Worm (Caenorhabditis elegans) whole organism, midembryonic: ENCODE data around the gene gpa-9.

Experiments used
- flt-1 ChIP-seq: fragments of 200-800 bp; sonication (Bioruptor generic); IDR thresholded peaks from 2 replicates; pipeline ENCODE4 v1.3.6; 2022; ENCODE audit warnings: missing genetic modification characterization, missing compliant biosample characterization
- klf-2 ChIP-seq: fragments of 200-800 bp; sonication (Bioruptor generic); conservative IDR thresholded peaks from 2 replicates; pipeline ENCODE4 v1.3.6; 2022; ENCODE audit warnings: missing genetic modification reagents, missing genetic modification characterization, missing compliant biosample characterization
- tab-1 ChIP-seq: fragments of 200-800 bp; sonication (Bioruptor generic); IDR thresholded peaks from 2 replicates; pipeline ENCODE4 v1.3.6; 2022; ENCODE audit warnings: missing genetic modification characterization, missing compliant biosample characterization

DNA sequence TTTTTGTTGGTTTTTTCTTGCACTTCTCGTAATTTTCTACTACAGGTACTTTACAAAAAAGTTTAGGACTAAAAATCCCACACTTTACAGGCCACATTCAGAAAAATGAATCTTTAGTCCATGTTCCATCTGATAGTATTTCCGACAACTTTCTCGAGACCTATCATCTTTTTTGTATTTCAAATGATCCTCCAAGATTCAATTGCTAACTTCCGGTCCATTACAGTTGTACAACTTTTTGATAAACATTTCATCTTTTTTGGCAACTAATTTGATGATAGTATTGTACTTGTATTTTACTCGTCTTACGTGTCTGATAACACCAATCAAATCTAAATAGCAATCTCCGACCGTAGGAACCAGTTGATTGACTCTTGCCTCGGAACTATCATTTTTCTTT is 18.3 kb upstream of the gpa-9 start:
- TF ChIP-seq flt-1 (GFP tag; lab: Robert Waterston, UW) (no peak), tab-1 (GFP tag; lab: Robert Waterston, UW) (no peak), klf-2 (GFP tag; lab: Robert Waterston, UW) (no peak)
